Fruit fly (Drosophila melanogaster) whole organism, embryonic: ENCODE measurements around the gene mRpL19.

Experiments
- Atf3 ChIP-seq: fragments of 200-800 bp; sonication (Bioruptor generic); optimal IDR thresholded peaks from 3 replicates; lab custom pipeline; 2016; ENCODE audit warnings: missing biosample characterization, missing genetic modification characterization
- CG10321 ChIP-seq: fragments of 200-800 bp; sonication (Bioruptor generic); IDR thresholded peaks from 2 replicates; pipeline ENCODE4 v1.3.6; 2022; ENCODE audit warnings: missing biosample characterization, missing genetic modification characterization
- CG12155 ChIP-seq: fragments of 200-800 bp; sonication (Bioruptor generic); optimal IDR thresholded peaks from 3 replicates; lab custom pipeline; 2016; ENCODE audit warnings: missing biosample characterization, missing genetic modification characterization
- CG15514 ChIP-seq: fragments of 200-800 bp; sonication (Bioruptor generic); optimal IDR thresholded peaks from 3 replicates; lab custom pipeline; 2017; ENCODE audit warnings: missing biosample characterization, missing genetic modification characterization, mild to moderate bottlenecking, moderate library complexity, missing genetic modification reagents
- CG17361 ChIP-seq: fragments of 200-800 bp; sonication (Bioruptor generic); IDR thresholded peaks from 3 replicates; pipeline ENCODE4 v1.3.6; 2022; ENCODE audit warnings: missing biosample characterization, missing genetic modification characterization
- CG17568 ChIP-seq: fragments of 200-800 bp; sonication (Bioruptor generic); optimal IDR thresholded peaks from 2 replicates; lab custom pipeline; 2018; ENCODE audit warnings: missing biosample characterization, mild to moderate bottlenecking, missing genetic modification characterization, moderate library complexity
- CG17829 ChIP-seq: fragments of 200-800 bp; optimal IDR thresholded peaks from 2 replicates; lab custom pipeline; 2019; ENCODE audit warnings: missing biosample characterization, mild to moderate bottlenecking, missing genetic modification characterization, moderate library complexity
- CG18476 ChIP-seq: fragments of 200-800 bp; sonication (Bioruptor generic); optimal IDR thresholded peaks from 2 replicates; lab custom pipeline; 2016; ENCODE audit warnings: missing biosample characterization, mild to moderate bottlenecking, missing genetic modification characterization
- CG2120 ChIP-seq: fragments of 200-800 bp; sonication (Bioruptor generic); optimal IDR thresholded peaks from 3 replicates; lab custom pipeline; 2016; ENCODE audit warnings: missing biosample characterization, missing genetic modification characterization
- CG30431 ChIP-seq: fragments of 200-800 bp; sonication (Bioruptor generic); optimal IDR thresholded peaks from 2 replicates; lab custom pipeline; 2017; ENCODE audit warnings: missing biosample characterization, missing genetic modification characterization
- CG3163 ChIP-seq: fragments of 200-800 bp; sonication (Bioruptor generic); optimal IDR thresholded peaks from 3 replicates; lab custom pipeline; 2016; ENCODE audit warnings: missing biosample characterization, missing genetic modification characterization
- CG3281 ChIP-seq: fragments of 200-800 bp; sonication (Bioruptor generic); optimal IDR thresholded peaks from 3 replicates; lab custom pipeline; 2017; ENCODE audit warnings: missing biosample characterization, mild to moderate bottlenecking, missing genetic modification characterization
- CG34224 ChIP-seq: fragments of 200-800 bp; sonication (Bioruptor generic); IDR thresholded peaks from 3 replicates; pipeline ENCODE4 v1.3.6; 2022; ENCODE audit warnings: missing biosample characterization, missing genetic modification characterization; ENCODE audit not compliant: partially characterized antibody
- CG3838 ChIP-seq: fragments of 200-800 bp; sonication (Bioruptor generic); optimal IDR thresholded peaks from 3 replicates; lab custom pipeline; 2016; ENCODE audit warnings: missing biosample characterization, missing genetic modification characterization
- CG6654 ChIP-seq: fragments of 200-800 bp; sonication (Bioruptor generic); optimal IDR thresholded peaks from 2 replicates; lab custom pipeline; 2017; ENCODE audit warnings: missing biosample characterization, mild to moderate bottlenecking, missing genetic modification characterization
- CG6854 ChIP-seq: fragments of 200-800 bp; sonication (Bioruptor generic); optimal IDR thresholded peaks from 3 replicates; lab custom pipeline; 2017; ENCODE audit warnings: missing biosample characterization, mild to moderate bottlenecking, missing genetic modification characterization
- CG9817 ChIP-seq: fragments of 200-800 bp; sonication (Bioruptor generic); optimal IDR thresholded peaks from 2 replicates; lab custom pipeline; 2018; ENCODE audit warnings: missing biosample characterization, mild to moderate bottlenecking, missing genetic modification characterization, moderate library complexity
- CG9932 ChIP-seq: fragments of 200-800 bp; sonication (Bioruptor generic); IDR thresholded peaks from 2 replicates; pipeline ENCODE4 v1.3.6; 2022; ENCODE audit warnings: missing biosample characterization, missing genetic modification characterization
- Camta ChIP-seq: fragments of 200-800 bp; sonication (Bioruptor generic); optimal IDR thresholded peaks from 2 replicates; lab custom pipeline; 2016; ENCODE audit warnings: missing biosample characterization, missing genetic modification characterization
- Chrac-16 ChIP-seq: fragments of 200-800 bp; sonication (Bioruptor generic); optimal IDR thresholded peaks from 3 replicates; lab custom pipeline; 2016; ENCODE audit warnings: missing biosample characterization, missing genetic modification characterization
- CoRest ChIP-seq: fragments of 200-800 bp; sonication (Bioruptor generic); optimal IDR thresholded peaks from 3 replicates; lab custom pipeline; 2018; ENCODE audit warnings: missing biosample characterization, mild to moderate bottlenecking, missing genetic modification characterization, moderate library complexity
- Dip2 ChIP-seq: fragments of 200-800 bp; sonication (Bioruptor generic); IDR thresholded peaks from 2 replicates; pipeline ENCODE4 v1.3.6; 2022; ENCODE audit warnings: missing biosample characterization, missing genetic modification characterization
- ERR ChIP-seq: fragments of 200-800 bp; sonication (Bioruptor generic); optimal IDR thresholded peaks from 2 replicates; lab custom pipeline; 2016; ENCODE audit warnings: missing biosample characterization, missing genetic modification characterization
- Ets65A ChIP-seq: fragments of 200-800 bp; sonication (Bioruptor generic); peaks from one replicate; lab custom pipeline; 2016; ENCODE audit warnings: missing biosample characterization, missing genetic modification characterization
- Gsc ChIP-seq: fragments of 200-800 bp; sonication (Bioruptor generic); IDR thresholded peaks from 2 replicates; pipeline ENCODE4 v1.3.6; 2022; ENCODE audit warnings: missing biosample characterization, missing genetic modification characterization
- H2.0 ChIP-seq: fragments of 200-800 bp; sonication (Bioruptor generic); IDR thresholded peaks from 2 replicates; pipeline ENCODE4 v1.3.6; 2022; ENCODE audit warnings: missing biosample characterization, missing genetic modification characterization
- Jarid2 ChIP-seq: fragments of 200-800 bp; sonication (Bioruptor generic); optimal IDR thresholded peaks from 3 replicates; lab custom pipeline; 2017; ENCODE audit warnings: mild to moderate bottlenecking, missing biosample characterization, missing genetic modification reagents, missing genetic modification characterization
- Mes4 ChIP-seq: fragments of 200-800 bp; sonication (Bioruptor generic); optimal IDR thresholded peaks from 2 replicates; lab custom pipeline; 2016; ENCODE audit warnings: missing biosample characterization, missing genetic modification characterization
- Mrtf ChIP-seq: fragments of 200-800 bp; sonication (Bioruptor generic); IDR thresholded peaks from 3 replicates; pipeline ENCODE4 v1.3.6; 2022; ENCODE audit warnings: missing biosample characterization, missing genetic modification characterization
- PHDP ChIP-seq: fragments of 200-800 bp; sonication (Bioruptor generic); optimal IDR thresholded peaks from 3 replicates; lab custom pipeline; 2018; ENCODE audit warnings: missing biosample characterization, mild to moderate bottlenecking, missing genetic modification characterization, moderate library complexity
- Ssrp ChIP-seq: fragments of 200-800 bp; sonication (Bioruptor generic); optimal IDR thresholded peaks from 2 replicates; lab custom pipeline; 2018; ENCODE audit warnings: missing biosample characterization, mild to moderate bottlenecking, missing genetic modification characterization, moderate library complexity
- Vsx1 ChIP-seq: fragments of 200-800 bp; sonication (Bioruptor generic); optimal IDR thresholded peaks from 2 replicates; lab custom pipeline; 2017; ENCODE audit warnings: missing biosample characterization, mild to moderate bottlenecking, missing genetic modification characterization, missing genetic modification reagents
- amos ChIP-seq: fragments of 200-800 bp; sonication (Bioruptor generic); IDR thresholded peaks from 2 replicates; pipeline ENCODE4 v1.3.6; 2022; ENCODE audit warnings: missing biosample characterization, missing genetic modification characterization; ENCODE audit not compliant: partially characterized antibody
- caup ChIP-seq: fragments of 200-800 bp; sonication (Bioruptor generic); optimal IDR thresholded peaks from 3 replicates; lab custom pipeline; 2017; ENCODE audit warnings: missing biosample characterization, mild to moderate bottlenecking, missing genetic modification characterization, moderate library complexity; ENCODE audit not compliant: severe bottlenecking
- da ChIP-seq: fragments of 200-800 bp; sonication (Bioruptor generic); optimal IDR thresholded peaks from 2 replicates; lab custom pipeline; 2016; ENCODE audit warnings: missing biosample characterization, missing genetic modification characterization
- dimm ChIP-seq: fragments of 200-800 bp; sonication (Bioruptor generic); IDR thresholded peaks from 2 replicates; pipeline ENCODE4 v1.3.6; 2022; ENCODE audit warnings: missing biosample characterization, missing genetic modification characterization
- fd102C ChIP-seq: fragments of 200-800 bp; sonication (Bioruptor generic); optimal IDR thresholded peaks from 2 replicates; lab custom pipeline; 2018; ENCODE audit warnings: missing biosample characterization, mild to moderate bottlenecking, missing genetic modification characterization, moderate library complexity
- fd64A ChIP-seq: fragments of 200-800 bp; sonication (Bioruptor generic); optimal IDR thresholded peaks from 3 replicates; lab custom pipeline; 2018; ENCODE audit warnings: missing biosample characterization, mild to moderate bottlenecking, missing genetic modification characterization
- ftz-f1 ChIP-seq: fragments of 200-800 bp; sonication (Bioruptor generic); optimal IDR thresholded peaks from 2 replicates; lab custom pipeline; 2016; ENCODE audit warnings: missing biosample characterization, missing genetic modification characterization
- gcm2 ChIP-seq: fragments of 200-800 bp; sonication (Bioruptor generic); optimal IDR thresholded peaks from 2 replicates; lab custom pipeline; 2016; ENCODE audit warnings: missing biosample characterization, missing genetic modification characterization
- grau ChIP-seq: fragments of 200-800 bp; optimal IDR thresholded peaks from 3 replicates; lab custom pipeline; 2019; ENCODE audit warnings: missing biosample characterization, mild to moderate bottlenecking, missing genetic modification characterization, moderate library complexity
- klu ChIP-seq: fragments of 200-800 bp; sonication (Bioruptor generic); IDR thresholded peaks from 2 replicates; pipeline ENCODE4 v1.3.6; 2022; ENCODE audit warnings: missing biosample characterization, missing genetic modification characterization
- peb ChIP-seq: fragments of 200-800 bp; sonication (Bioruptor generic); IDR thresholded peaks from 2 replicates; pipeline ENCODE4 v1.3.6; 2022; ENCODE audit warnings: missing biosample characterization, missing genetic modification characterization
- pnt ChIP-seq: fragments of 200-800 bp; sonication (Bioruptor generic); optimal IDR thresholded peaks from 3 replicates; lab custom pipeline; 2016; ENCODE audit warnings: missing biosample characterization, missing genetic modification characterization
- row ChIP-seq: fragments of 200-800 bp; sonication (Bioruptor generic); IDR thresholded peaks from 3 replicates; pipeline ENCODE4 v1.3.6; 2022; ENCODE audit warnings: missing biosample characterization, missing genetic modification characterization
- sna ChIP-seq: fragments of 200-800 bp; sonication (Bioruptor generic); IDR thresholded peaks from 2 replicates; pipeline ENCODE4 v1.3.6; 2022; ENCODE audit warnings: missing biosample characterization, missing genetic modification characterization; ENCODE audit not compliant: partially characterized antibody
- tin ChIP-seq: fragments of 200-800 bp; sonication (Bioruptor generic); optimal IDR thresholded peaks from 3 replicates; lab custom pipeline; 2016; ENCODE audit warnings: missing biosample characterization, missing genetic modification characterization
- tio ChIP-seq: fragments of 200-800 bp; sonication (Bioruptor generic); optimal IDR thresholded peaks from 2 replicates; lab custom pipeline; 2017; ENCODE audit warnings: missing biosample characterization, missing genetic modification characterization, inconsistent platforms
- unpg ChIP-seq: fragments of 200-800 bp; sonication (Bioruptor generic); optimal IDR thresholded peaks from 3 replicates; lab custom pipeline; 2018; ENCODE audit warnings: missing biosample characterization, mild to moderate bottlenecking, missing genetic modification characterization, moderate library complexity
- zfh1 ChIP-seq: fragments of 200-800 bp; sonication (Bioruptor generic); IDR thresholded peaks from 3 replicates; pipeline ENCODE4 v1.3.6; 2022; ENCODE audit warnings: missing biosample characterization, missing genetic modification characterization

The mRpL19 gene

DNA sequence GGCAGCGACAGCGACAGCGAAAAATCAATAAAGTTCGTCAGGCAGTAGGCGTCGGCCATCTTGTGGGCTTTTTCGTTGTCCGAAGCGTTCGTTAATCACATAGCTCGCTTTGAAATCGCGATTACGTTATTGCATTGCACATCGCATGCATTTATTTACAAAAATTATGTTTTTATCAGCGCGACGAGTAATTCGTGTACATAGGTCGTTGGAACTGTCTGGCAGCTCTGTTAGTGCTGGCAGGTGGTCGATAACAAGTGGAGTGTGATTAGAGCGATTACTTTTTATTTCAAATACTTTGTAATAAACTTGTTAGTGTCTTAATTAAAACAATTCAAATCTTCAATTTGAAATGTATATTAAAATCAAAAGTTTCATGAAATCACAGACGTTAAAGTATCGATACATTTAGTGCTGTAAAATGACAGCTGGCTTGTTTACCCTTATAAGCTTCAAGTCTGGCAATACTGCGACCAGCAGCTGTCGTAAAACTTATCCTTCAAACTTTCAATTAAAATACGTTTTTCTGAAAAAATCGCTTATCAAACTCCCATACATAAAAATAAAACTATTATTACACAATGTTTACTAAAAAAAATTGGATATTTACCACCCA lies 10.1 kb upstream of the mRpL19 start, which contains the start of gene CG8032 (continued):
- TF ChIP-seq CG12155 (peak; percentile 76), Ets65A (GFP tag; lab: Kevin White, UChicago) (peak; percentile 94), ERR (no peak), H2.0 (GFP tag; lab: Robert Waterston, UW) (0 out of 2 replicates have a peak, but pooled peaks have one; percentile 18), CG3838 (GFP tag; lab: Kevin White, UChicago) (no peak), Jarid2 (GFP tag; lab: Kevin White, UChicago) (no peak), zfh1 (GFP tag; lab: Robert Waterston, UW) (peak; percentile 59; the same call in 2 of the 3 replicates), fd64A (GFP tag; lab: Kevin White, UChicago) (no peak), CoRest (tag; lab: Kevin White, UChicago) (peak; percentile 54), Mrtf (0 out of 3 replicates have a peak, but pooled peaks have one; percentile 36), CG6654 (no peak), ftz-f1 (peak; percentile 37), Ssrp (tag; lab: Kevin White, UChicago) (no peak), tio (GFP tag; lab: Kevin White, UChicago) (no peak), klu (GFP tag; lab: Robert Waterston, UW) (no peak), CG17829 (tag; lab: Kevin White, UChicago) (peak; percentile 52), CG10321 (GFP tag; lab: Robert Waterston, UW) (no peak), Atf3 (GFP tag; lab: Kevin White, UChicago) (peak; percentile 13), Camta (peak; percentile 47), row (GFP tag; lab: Robert Waterston, UW) (peak; percentile 62), CG9932 (GFP tag; lab: Robert Waterston, UW) (peak; percentile 72), fd102C (GFP tag; lab: Kevin White, UChicago) (no peak), sna (peak; percentile 62), unpg (GFP tag; lab: Kevin White, UChicago) (peak; percentile 34), amos (peak; percentile 59), Vsx1 (GFP tag; lab: Kevin White, UChicago) (no peak), grau (tag; lab: Kevin White, UChicago) (peak; percentile 50), CG9817 (tag; lab: Kevin White, UChicago) (peak; percentile 31), CG6854 (GFP tag; lab: Kevin White, UChicago) (no peak), CG3163 (GFP tag; lab: Kevin White, UChicago) (peak; percentile 22), gcm2 (GFP tag; lab: Kevin White, UChicago) (no peak), CG17361 (GFP tag; lab: Robert Waterston, UW) (peak; percentile 48; the same call in 2 of the 3 replicates), CG3281 (no peak), CG17568 (GFP tag; lab: Kevin White, UChicago) (no peak), caup (GFP tag; lab: Kevin White, UChicago) (no peak), Gsc (GFP tag; lab: Robert Waterston, UW) (no peak), pnt (GFP tag; lab: Kevin White, UChicago) (peak; percentile 34), CG15514 (GFP tag; lab: Kevin White, UChicago) (peak; percentile 54), peb (GFP tag; lab: Robert Waterston, UW) (0 out of 2 replicates have a peak, but pooled peaks have one; percentile 17), CG2120 (GFP tag; lab: Kevin White, UChicago) (peak; percentile 65), Mes4 (GFP tag; lab: Kevin White, UChicago) (peak; percentile 38), CG34224 (GFP tag; lab: Robert Waterston, UW) (peak; percentile 76; the same call in 2 of the 3 replicates), CG30431 (GFP tag; lab: Kevin White, UChicago) (no peak), Dip2 (no peak), da (GFP tag; lab: Kevin White, UChicago) (no peak), dimm (GFP tag; lab: Robert Waterston, UW) (no peak), Chrac-16 (GFP tag; lab: Kevin White, UChicago) (peak; percentile 22), PHDP (peak; percentile 30), tin (GFP tag; lab: Kevin White, UChicago) (peak; percentile 16), CG18476 (peak; percentile 36)
